Fruit fly (Drosophila melanogaster) whole organism, embryonic: ENCODE results near the gene ssp3.

Experiments
- Atf-2 ChIP-seq: fragments of 200-800 bp; sonication (Bioruptor generic); optimal IDR thresholded peaks from 2 replicates; lab custom pipeline; 2016; ENCODE audit warnings: missing biosample characterization, missing genetic modification characterization
- B-H2 ChIP-seq: fragments of 200-800 bp; sonication (Bioruptor generic); optimal IDR thresholded peaks from 2 replicates; lab custom pipeline; 2018; ENCODE audit warnings: missing biosample characterization, mild to moderate bottlenecking, missing genetic modification characterization
- BEAF-32 ChIP-seq: fragments of 200-800 bp; sonication (Bioruptor generic); optimal IDR thresholded peaks from 3 replicates; lab custom pipeline; 2017; ENCODE audit warnings: missing biosample characterization, missing genetic modification characterization, mild to moderate bottlenecking, moderate library complexity, missing genetic modification reagents
- Bdp1 ChIP-seq: fragments of 200-800 bp; sonication (Bioruptor generic); optimal IDR thresholded peaks from 3 replicates; lab custom pipeline; 2016; ENCODE audit warnings: missing biosample characterization, missing genetic modification characterization
- CG10321 ChIP-seq: fragments of 200-800 bp; sonication (Bioruptor generic); IDR thresholded peaks from 2 replicates; pipeline ENCODE4 v1.3.6; 2022; ENCODE audit warnings: missing biosample characterization, missing genetic modification characterization
- CG10543 ChIP-seq: fragments of 200-800 bp; sonication (Bioruptor generic); optimal IDR thresholded peaks from 3 replicates; lab custom pipeline; 2017; ENCODE audit warnings: missing biosample characterization, mild to moderate bottlenecking, missing genetic modification characterization, moderate library complexity
- CG11456 ChIP-seq: fragments of 200-800 bp; sonication (Bioruptor generic); IDR thresholded peaks from 3 replicates; pipeline ENCODE4 v1.3.6; 2022; ENCODE audit warnings: missing biosample characterization, missing genetic modification characterization
- CG11504 ChIP-seq: fragments of 200-800 bp; sonication (Bioruptor generic); optimal IDR thresholded peaks from 3 replicates; lab custom pipeline; 2019; ENCODE audit warnings: missing biosample characterization, mild to moderate bottlenecking, missing genetic modification characterization, moderate library complexity
- CG12071 ChIP-seq: fragments of 200-800 bp; sonication (Bioruptor generic); optimal IDR thresholded peaks from 3 replicates; lab custom pipeline; 2018; ENCODE audit warnings: missing biosample characterization, mild to moderate bottlenecking, missing genetic modification characterization
- CG13296 ChIP-seq: fragments of 200-800 bp; sonication (Bioruptor generic); optimal IDR thresholded peaks from 3 replicates; lab custom pipeline; 2018; ENCODE audit warnings: missing biosample characterization, mild to moderate bottlenecking, missing genetic modification characterization
- CG13624 ChIP-seq: fragments of 200-800 bp; sonication (Bioruptor generic); optimal IDR thresholded peaks from 2 replicates; lab custom pipeline; 2016; ENCODE audit warnings: missing biosample characterization, missing genetic modification characterization
- CG16779 ChIP-seq: fragments of 200-800 bp; sonication (Bioruptor generic); IDR thresholded peaks from 2 replicates; pipeline ENCODE4 v1.3.6; 2022; ENCODE audit warnings: missing biosample characterization, missing genetic modification characterization
- CG17385 ChIP-seq: fragments of 200-800 bp; sonication (Bioruptor generic); optimal IDR thresholded peaks from 3 replicates; lab custom pipeline; 2018; ENCODE audit warnings: missing biosample characterization, mild to moderate bottlenecking, missing genetic modification characterization
- CG2889 ChIP-seq: fragments of 200-800 bp; sonication (Bioruptor generic); IDR thresholded peaks from 3 replicates; pipeline ENCODE4 v1.3.6; 2022; ENCODE audit warnings: missing biosample characterization, missing genetic modification characterization
- CG3065 ChIP-seq: fragments of 200-800 bp; sonication (Bioruptor generic); optimal IDR thresholded peaks from 2 replicates; lab custom pipeline; 2016; ENCODE audit warnings: missing biosample characterization, missing genetic modification characterization
- CG3163 ChIP-seq: fragments of 200-800 bp; sonication (Bioruptor generic); optimal IDR thresholded peaks from 3 replicates; lab custom pipeline; 2016; ENCODE audit warnings: missing biosample characterization, missing genetic modification characterization
- CG4328 ChIP-seq: fragments of 200-800 bp; sonication (Bioruptor generic); optimal IDR thresholded peaks from 3 replicates; lab custom pipeline; 2017; ENCODE audit warnings: missing biosample characterization, missing genetic modification reagents, missing genetic modification characterization
- Camta ChIP-seq: fragments of 200-800 bp; sonication (Bioruptor generic); optimal IDR thresholded peaks from 2 replicates; lab custom pipeline; 2016; ENCODE audit warnings: missing biosample characterization, missing genetic modification characterization
- Dbx ChIP-seq: fragments of 200-800 bp; sonication (Bioruptor generic); IDR thresholded peaks from 3 replicates; pipeline ENCODE4 v1.3.6; 2022; ENCODE audit warnings: missing biosample characterization, missing genetic modification characterization
- Ets65A ChIP-seq: fragments of 200-800 bp; sonication (Bioruptor generic); peaks from one replicate; lab custom pipeline; 2016; ENCODE audit warnings: missing biosample characterization, missing genetic modification characterization
- HLH3B ChIP-seq: fragments of 200-800 bp; sonication (Bioruptor generic); IDR thresholded peaks from 2 replicates; pipeline ENCODE4 v1.3.6; 2022; ENCODE audit warnings: missing biosample characterization, missing genetic modification characterization
- Hr39 ChIP-seq: fragments of >200 bp; optimal IDR thresholded peaks from 2 replicates; lab custom pipeline; 2017
- MBD-R2 ChIP-seq: fragments of 200-800 bp; sonication (Bioruptor generic); IDR thresholded peaks from 2 replicates; pipeline ENCODE4 v1.3.6; 2022; ENCODE audit warnings: missing biosample characterization, missing genetic modification characterization
- Oli ChIP-seq: fragments of 200-800 bp; sonication (Bioruptor generic); optimal IDR thresholded peaks from 2 replicates; lab custom pipeline; 2018; ENCODE audit warnings: missing biosample characterization, mild to moderate bottlenecking, missing genetic modification characterization, moderate library complexity
- Opbp ChIP-seq: fragments of 200-800 bp; sonication (Bioruptor generic); IDR thresholded peaks from 3 replicates; pipeline ENCODE4 v1.3.6; 2022; ENCODE audit warnings: missing biosample characterization, missing genetic modification characterization; ENCODE audit not compliant: partially characterized antibody
- Spps ChIP-seq: fragments of 200-800 bp; sonication (Bioruptor generic); optimal IDR thresholded peaks from 2 replicates; lab custom pipeline; 2018; ENCODE audit warnings: missing biosample characterization, mild to moderate bottlenecking, missing genetic modification characterization
- Ssrp ChIP-seq: fragments of 200-800 bp; sonication (Bioruptor generic); optimal IDR thresholded peaks from 2 replicates; lab custom pipeline; 2018; ENCODE audit warnings: missing biosample characterization, mild to moderate bottlenecking, missing genetic modification characterization, moderate library complexity
- Taf1 ChIP-seq: fragments of 200-800 bp; sonication (Bioruptor generic); IDR thresholded peaks from 2 replicates; pipeline ENCODE4 v1.3.6; 2022; ENCODE audit warnings: missing biosample characterization, missing genetic modification characterization
- Trl ChIP-seq, 3 experiments: fragments of >200 bp in 2 of 3; fragments of 200-800 bp in 1 of 3; sonication (Bioruptor generic) in 1 of 3; optimal IDR thresholded peaks; 2 replicates in 1 of 3; 3 replicates in 2 of 3; lab custom pipeline; 2016 to 2017; ENCODE audit warnings: missing biosample characterization in 1 of 3, missing genetic modification characterization in 1 of 3
- caup ChIP-seq: fragments of 200-800 bp; sonication (Bioruptor generic); optimal IDR thresholded peaks from 3 replicates; lab custom pipeline; 2017; ENCODE audit warnings: missing biosample characterization, mild to moderate bottlenecking, missing genetic modification characterization, moderate library complexity; ENCODE audit not compliant: severe bottlenecking
- dmrt99B ChIP-seq: fragments of 200-800 bp; sonication (Bioruptor generic); optimal IDR thresholded peaks from 2 replicates; lab custom pipeline; 2018; ENCODE audit warnings: missing biosample characterization, mild to moderate bottlenecking, missing genetic modification characterization, moderate library complexity
- ems ChIP-seq: fragments of 200-800 bp; sonication (Bioruptor generic); optimal IDR thresholded peaks from 3 replicates; lab custom pipeline; 2016; ENCODE audit warnings: missing biosample characterization, missing genetic modification characterization
- gem ChIP-seq: fragments of 200-800 bp; sonication (Bioruptor generic); optimal IDR thresholded peaks from 2 replicates; lab custom pipeline; 2019; ENCODE audit warnings: missing biosample characterization, mild to moderate bottlenecking, missing genetic modification characterization, moderate library complexity
- gfzf ChIP-seq: fragments of 200-800 bp; sonication (Bioruptor generic); optimal IDR thresholded peaks from 2 replicates; lab custom pipeline; 2016; ENCODE audit warnings: missing biosample characterization, mild to moderate bottlenecking, missing genetic modification characterization, moderate library complexity
- ind ChIP-seq: fragments of 200-800 bp; sonication (Bioruptor generic); optimal IDR thresholded peaks from 3 replicates; lab custom pipeline; 2016; ENCODE audit warnings: missing biosample characterization, missing genetic modification characterization
- jing ChIP-seq: fragments of 200-800 bp; sonication (Bioruptor generic); optimal IDR thresholded peaks from 2 replicates; lab custom pipeline; 2018; ENCODE audit warnings: missing biosample characterization, mild to moderate bottlenecking, missing genetic modification characterization
- kni ChIP-seq: fragments of 200-800 bp; sonication (Bioruptor generic); optimal IDR thresholded peaks from 3 replicates; lab custom pipeline; 2017; ENCODE audit warnings: mild to moderate bottlenecking, missing biosample characterization, missing genetic modification reagents, missing genetic modification characterization
- lola ChIP-seq, 3 experiments: fragments of >200 bp in 2 of 3; fragments of 200-800 bp in 1 of 3; sonication (Bioruptor generic) in 1 of 3; optimal IDR thresholded peaks; 2 replicates each; lab custom pipeline; 2017 to 2019; ENCODE audit warnings: missing biosample characterization in 3 of 3, missing genetic modification characterization in 3 of 3, mild to moderate bottlenecking in 1 of 3, moderate library complexity in 1 of 3
- nom ChIP-seq: fragments of 200-800 bp; sonication (Bioruptor generic); optimal IDR thresholded peaks from 2 replicates; lab custom pipeline; 2017; ENCODE audit warnings: missing biosample characterization, missing genetic modification characterization, mild to moderate bottlenecking, moderate library complexity, missing genetic modification reagents
- pho ChIP-seq: fragments of 200-800 bp; sonication (Bioruptor generic); optimal IDR thresholded peaks from 2 replicates; lab custom pipeline; 2016; ENCODE audit warnings: missing biosample characterization, missing genetic modification characterization
- prd ChIP-seq, 3 experiments: fragments of >200 bp in 2 of 3; fragments of 200-800 bp in 1 of 3; sonication (Bioruptor generic) in 1 of 3; optimal IDR thresholded peaks in 2 of 3; IDR thresholded peaks in 1 of 3; 2 replicates in 2 of 3; 3 replicates in 1 of 3; pipeline versions ENCODE4 v1.3.6 to Lab custom; 2017 to 2022; ENCODE audit warnings: missing biosample characterization in 1 of 3, missing genetic modification characterization in 1 of 3
- pum ChIP-seq: fragments of 200-800 bp; sonication (Bioruptor generic); optimal IDR thresholded peaks from 2 replicates; lab custom pipeline; 2016; ENCODE audit warnings: missing biosample characterization, missing genetic modification characterization
- row ChIP-seq: fragments of 200-800 bp; sonication (Bioruptor generic); IDR thresholded peaks from 3 replicates; pipeline ENCODE4 v1.3.6; 2022; ENCODE audit warnings: missing biosample characterization, missing genetic modification characterization
- run ChIP-seq: fragments of 200-800 bp; sonication (Bioruptor generic); optimal IDR thresholded peaks from 3 replicates; lab custom pipeline; 2018; ENCODE audit warnings: missing biosample characterization, mild to moderate bottlenecking, missing genetic modification characterization
- sd ChIP-seq: fragments of 200-800 bp; sonication (Bioruptor generic); optimal IDR thresholded peaks from 3 replicates; lab custom pipeline; 2018; ENCODE audit warnings: missing biosample characterization, mild to moderate bottlenecking, missing genetic modification characterization, moderate library complexity
- sens-2 ChIP-seq: fragments of 200-800 bp; sonication (Bioruptor generic); IDR thresholded peaks from 2 replicates; pipeline ENCODE4 v1.3.6; 2022; ENCODE audit warnings: missing biosample characterization, missing genetic modification characterization
- sna ChIP-seq: fragments of 200-800 bp; sonication (Bioruptor generic); IDR thresholded peaks from 2 replicates; pipeline ENCODE4 v1.3.6; 2022; ENCODE audit warnings: missing biosample characterization, missing genetic modification characterization; ENCODE audit not compliant: partially characterized antibody
- unpg ChIP-seq: fragments of 200-800 bp; sonication (Bioruptor generic); optimal IDR thresholded peaks from 3 replicates; lab custom pipeline; 2018; ENCODE audit warnings: missing biosample characterization, mild to moderate bottlenecking, missing genetic modification characterization, moderate library complexity

The ssp3 gene

dm6 chr2L:18948065-18948723 lies 4.4 kb upstream of the ssp3 start (continued):
- TF ChIP-seq Dbx (0 out of 3 replicates have a peak, but pooled peaks have one; percentile 7), Ssrp (tag; lab: Kevin White, UChicago) (peak; percentile 81), MBD-R2 (GFP tag; lab: Robert Waterston, UW) (no peak), kni (GFP tag; lab: Kevin White, UChicago) (no peak), Trl (optimal IDR thresholded peaks at IDR 0.05; lab: Kevin White, UChicago) (no peak), Trl (GFP tag; optimal IDR thresholded peaks at IDR 0.05; lab: Kevin White, UChicago) (no peak), Oli (tag; lab: Kevin White, UChicago) (peak; percentile 86), unpg (GFP tag; lab: Kevin White, UChicago) (peak; percentile 81), CG2889 (GFP tag; lab: Robert Waterston, UW) (no peak), Spps (tag; lab: Kevin White, UChicago) (peak; percentile 71), BEAF-32 (GFP tag; lab: Kevin White, UChicago) (no peak), Ets65A (peak; percentile 80), gem (peak; percentile 91), CG4328 (GFP tag; lab: Kevin White, UChicago) (peak; percentile 17), CG3065 (GFP tag; lab: Kevin White, UChicago) (no peak), nom (peak; percentile 52), pho (GFP tag; lab: Kevin White, UChicago) (peak; percentile 9), gfzf (GFP tag; lab: Kevin White, UChicago) (no peak), CG11456 (GFP tag; lab: Robert Waterston, UW) (no peak), HLH3B (GFP tag; lab: Robert Waterston, UW) (peak; percentile 49; the same call in 1 of the 2 replicates), CG13296 (peak; percentile 49), CG11504 (tag; lab: Kevin White, UChicago) (no peak), jing (GFP tag; lab: Kevin White, UChicago) (peak; percentile 25), CG16779 (GFP tag; lab: Robert Waterston, UW) (no peak), B-H2 (GFP tag; lab: Kevin White, UChicago) (no peak), Atf-2 (peak; percentile 39), CG10543 (GFP tag; lab: Kevin White, UChicago) (peak; percentile 41), sna (no peak), caup (no peak), ind (GFP tag; lab: Kevin White, UChicago) (peak; percentile 26), Taf1 (GFP tag; lab: Robert Waterston, UW) (no peak), sens-2 (GFP tag; lab: Robert Waterston, UW) (no peak), CG13624 (no peak), pum (peak; percentile 27), CG3163 (GFP tag; lab: Kevin White, UChicago) (no peak), Hr39 (lab: Kevin White, UChicago) (no peak), sd (tag; lab: Kevin White, UChicago) (no peak), run (tag; lab: Kevin White, UChicago) (peak; percentile 65), Opbp (no peak), CG17385 (GFP tag; lab: Kevin White, UChicago) (peak; percentile 62), CG10321 (GFP tag; lab: Robert Waterston, UW) (no peak), dmrt99B (tag; lab: Kevin White, UChicago) (peak; percentile 73), row (GFP tag; lab: Robert Waterston, UW) (peak; percentile 80), Camta (GFP tag; lab: Kevin White, UChicago) (peak; percentile 46), CG12071 (GFP tag; lab: Kevin White, UChicago) (no peak), ems (peak; percentile 34), prd (optimal IDR thresholded peaks at IDR 0.05; lab: Kevin White, UChicago) (no peak), prd (GFP tag; IDR thresholded peaks at IDR 0.05; lab: Robert Waterston, UW) (peak; percentile 63; the same call in 2 of the 3 replicates), lola (GFP tag; optimal IDR thresholded peaks at IDR 0.05; lab: Kevin White, UChicago) (peak in 1 of 3 experiments; percentile 92), Bdp1 (GFP tag; lab: Kevin White, UChicago) (no peak)
